Worm (Caenorhabditis elegans): ENCODE results near the gene F46C3.2.

DNA sequence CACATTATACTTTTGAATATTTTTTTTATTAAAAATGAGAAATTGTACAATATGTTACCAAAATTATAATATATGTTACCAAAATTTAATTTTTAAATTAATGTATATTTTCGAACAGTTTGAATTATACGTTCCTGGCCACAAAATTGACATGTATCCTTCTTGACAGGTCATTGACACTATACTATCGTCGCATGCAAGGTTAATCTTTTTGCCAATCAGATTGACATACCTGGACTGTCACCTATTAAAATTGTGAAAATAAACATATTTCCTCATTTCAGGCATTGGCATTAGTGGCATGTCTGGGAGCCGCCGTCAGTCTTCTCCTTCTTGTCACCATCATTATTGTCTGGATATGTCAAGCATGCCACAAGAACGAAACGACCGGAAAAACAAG lies 48.5 kb downstream of the F46C3.2 start:
- TF ChIP-seq lin-13 (GFP tag; optimal IDR thresholded peaks at IDR 0.05) (no peak), nhr-10 (tag; optimal IDR thresholded peaks at IDR 0.05) (no peak)
